Fruit fly (Drosophila melanogaster): ENCODE results near the gene TTLL3A.

Gene TTLL3A

DNA sequence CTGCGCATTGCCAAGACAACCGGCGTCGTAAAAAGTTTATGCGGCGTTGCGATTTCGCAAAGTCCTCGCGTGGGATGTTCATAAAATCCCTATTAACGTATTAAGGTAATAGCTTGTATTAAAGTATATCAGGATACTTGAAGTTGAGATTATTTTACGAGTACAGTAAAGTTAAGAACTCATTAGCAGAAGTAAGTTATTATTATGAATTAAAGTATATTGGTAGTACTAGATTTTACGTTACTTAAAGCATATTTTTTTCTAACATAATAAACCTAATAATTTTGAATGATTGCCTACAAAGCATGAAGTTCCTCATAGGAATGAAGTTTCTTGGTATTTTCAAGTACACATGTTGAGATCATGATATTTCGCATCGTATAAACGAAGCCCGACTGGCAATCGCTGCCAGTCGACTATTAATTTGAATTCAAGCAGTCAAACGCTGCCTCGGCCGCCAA lies 46.2 kb downstream of the TTLL3A start (continued):
- no peak for TF ChIP-seq CG9932 (GFP tag; IDR thresholded peaks at IDR 0.05)
- no peak for TF ChIP-seq CG4617 (GFP tag; optimal IDR thresholded peaks at IDR 0.05; ENCODE audit: borderline replicate concordance)
- no peak for TF ChIP-seq Dfd (GFP tag; optimal IDR thresholded peaks at IDR 0.05)
- peak; percentile 70 for TF ChIP-seq CG30403 (GFP tag; optimal IDR thresholded peaks at IDR 0.05)
- no peak for TF ChIP-seq CHES-1-like (GFP tag; optimal IDR thresholded peaks at IDR 0.05)
- TF ChIP-seq CG9817 (tag; optimal IDR thresholded peaks at IDR 0.05): no peak
- no peak for TF ChIP-seq Dll (GFP tag; IDR thresholded peaks at IDR 0.05; ENCODE audit: partially characterized antibody)
- peak; percentile 59 for TF ChIP-seq Oli (tag; optimal IDR thresholded peaks at IDR 0.05)
- peak; percentile 20; the same call in 1 of the 2 replicates for TF ChIP-seq lmd (GFP tag; IDR thresholded peaks at IDR 0.05)
- TF ChIP-seq HmgD (GFP tag; optimal IDR thresholded peaks at IDR 0.05): no peak
- TF ChIP-seq CG3407 (GFP tag; optimal IDR thresholded peaks at IDR 0.05): no peak
- TF ChIP-seq CG11723 (GFP tag; optimal IDR thresholded peaks at IDR 0.05): peak; percentile 28
- TF ChIP-seq Blimp-1 (GFP tag; optimal IDR thresholded peaks at IDR 0.05): peak; percentile 29
- no peak for TF ChIP-seq CG5180 (GFP tag; optimal IDR thresholded peaks at IDR 0.05)
- peak; percentile 36 for TF ChIP-seq trem (tag; optimal IDR thresholded peaks at IDR 0.05)
- peak; percentile 16 for TF ChIP-seq twi (tag; optimal IDR thresholded peaks at IDR 0.05)
- no peak for TF ChIP-seq kah (GFP tag; optimal IDR thresholded peaks at IDR 0.05)
- TF ChIP-seq Ravus (GFP tag; IDR thresholded peaks at IDR 0.05): no peak
- TF ChIP-seq mld (GFP tag; IDR thresholded peaks at IDR 0.05; ENCODE audit: partially characterized antibody): no peak
- no peak for TF ChIP-seq Jarid2 (GFP tag; optimal IDR thresholded peaks at IDR 0.05)
- peak; percentile 67 for TF ChIP-seq CG17829 (tag; optimal IDR thresholded peaks at IDR 0.05)
- TF ChIP-seq dmrt99B (tag; optimal IDR thresholded peaks at IDR 0.05): peak; percentile 75
- TF ChIP-seq CG33213 (GFP tag; optimal IDR thresholded peaks at IDR 0.05): no peak
- no peak for TF ChIP-seq Adf1 (GFP tag; IDR thresholded peaks at IDR 0.05)
- no peak for TF ChIP-seq Lhr (GFP tag; optimal IDR thresholded peaks at IDR 0.05)
- no peak for TF ChIP-seq mam (GFP tag; optimal IDR thresholded peaks at IDR 0.05)
- no peak for TF ChIP-seq emc (GFP tag; optimal IDR thresholded peaks at IDR 0.05)
- no peak for TF ChIP-seq vfl (GFP tag; optimal IDR thresholded peaks at IDR 0.05)
- no peak for TF ChIP-seq h (optimal IDR thresholded peaks at IDR 0.05)
- TF ChIP-seq al (GFP tag; IDR thresholded peaks at IDR 0.05): no peak
- TF ChIP-seq btn (GFP tag; optimal IDR thresholded peaks at IDR 0.05): no peak
- TF ChIP-seq phol (tag; optimal IDR thresholded peaks at IDR 0.05): peak; percentile 73
- peak in 1 of 3 experiments; percentile 80 for TF ChIP-seq lola (GFP tag; optimal IDR thresholded peaks at IDR 0.05)
- no peak for TF ChIP-seq CkIIα-i1 (GFP tag; IDR thresholded peaks at IDR 0.05)
- peak; percentile 23 for TF ChIP-seq Asciz (GFP tag; optimal IDR thresholded peaks at IDR 0.05)
- no peak for TF ChIP-seq pfk (GFP tag; optimal IDR thresholded peaks at IDR 0.05)
- no peak for TF ChIP-seq Mes4 (GFP tag; optimal IDR thresholded peaks at IDR 0.05)
- TF ChIP-seq CG8359 (GFP tag; optimal IDR thresholded peaks at IDR 0.05; ENCODE audit: borderline replicate concordance): no peak
- peak; percentile 45 for TF ChIP-seq CG6689 (GFP tag; IDR thresholded peaks at IDR 0.05)
- no peak for TF ChIP-seq CG13624 (GFP tag; optimal IDR thresholded peaks at IDR 0.05)
- TF ChIP-seq da (GFP tag; optimal IDR thresholded peaks at IDR 0.05): no peak
- TF ChIP-seq ems (GFP tag; optimal IDR thresholded peaks at IDR 0.05): no peak
- no peak for TF ChIP-seq oc (tag; optimal IDR thresholded peaks at IDR 0.05)
- no peak for TF ChIP-seq CG17328 (GFP tag; IDR thresholded peaks at IDR 0.05)
- TF ChIP-seq CG43689 (GFP tag; IDR thresholded peaks at IDR 0.05): no peak
- TF ChIP-seq CG3995 (GFP tag; optimal IDR thresholded peaks at IDR 0.05): no peak
- TF ChIP-seq aop (GFP tag; IDR thresholded peaks at IDR 0.05): no peak
- peak; percentile 46 for TF ChIP-seq fd96Cb (tag; optimal IDR thresholded peaks at IDR 0.05)
- TF ChIP-seq Dek (tag; optimal IDR thresholded peaks at IDR 0.05): no peak
- peak; percentile 36 for TF ChIP-seq org-1 (GFP tag; optimal IDR thresholded peaks at IDR 0.05)
- TF ChIP-seq CG8478 (optimal IDR thresholded peaks at IDR 0.05): no peak
- no peak for TF ChIP-seq kni (GFP tag; optimal IDR thresholded peaks at IDR 0.05)
